Worm (Caenorhabditis elegans): Measurements from ENCODE around the gene unc-71.

The unc-71 gene

ce11 chrIII:12840204-12840603 lies 51.3 kb downstream of the unc-71 start:
- TF ChIP-seq sea-1 (GFP tag; conservative IDR thresholded peaks at IDR 0.05) (no peak), hmg-4 (GFP tag; optimal IDR thresholded peaks at IDR 0.05) (no peak), ama-1 (optimal IDR thresholded peaks at IDR 0.05) (no peak), ets-7 (tag; optimal IDR thresholded peaks at IDR 0.05) (no peak), hmbx-1 (tag; optimal IDR thresholded peaks at IDR 0.05) (no peak), hnd-1 (tag; optimal IDR thresholded peaks at IDR 0.05) (no peak), tbx-37 (GFP tag; conservative IDR thresholded peaks at IDR 0.05) (no peak), F13C5.2 (tag; optimal IDR thresholded peaks at IDR 0.05) (no peak), flt-1 (GFP tag; IDR thresholded peaks at IDR 0.05) (no peak), aly-1 (tag; optimal IDR thresholded peaks at IDR 0.05) (no peak), B0310.2 (tag; optimal IDR thresholded peaks at IDR 0.05) (no peak), ceh-13 (GFP tag; optimal IDR thresholded peaks at IDR 0.05) (no peak), pes-1 (GFP tag; IDR thresholded peaks at IDR 0.05) (no peak), ceh-36 (tag; optimal IDR thresholded peaks at IDR 0.05) (no peak), tbx-11 (GFP tag; IDR thresholded peaks at IDR 0.05) (no peak), tra-4 (tag; optimal IDR thresholded peaks at IDR 0.05) (no peak), scrt-1 (GFP tag; IDR thresholded peaks at IDR 0.05) (no peak)

ce11 chrIII:12838913-12839366 lies 52.6 kb downstream of the unc-71 start, which contains the start of gene Y37D8A.4:
TSS of gene Y37D8A.4 (minus strand) at chrIII:12838963.
- TF ChIP-seq tra-4 (tag; optimal IDR thresholded peaks at IDR 0.05) = no peak
- no peak for TF ChIP-seq tbx-11 (GFP tag; IDR thresholded peaks at IDR 0.05)
- no peak for TF ChIP-seq ceh-13 (GFP tag; optimal IDR thresholded peaks at IDR 0.05)
- no peak for TF ChIP-seq B0310.2 (tag; optimal IDR thresholded peaks at IDR 0.05)
- no peak for TF ChIP-seq sea-1 (GFP tag; conservative IDR thresholded peaks at IDR 0.05)
- TF ChIP-seq scrt-1 (GFP tag; IDR thresholded peaks at IDR 0.05) = no peak
- TF ChIP-seq ceh-36 (tag; optimal IDR thresholded peaks at IDR 0.05) = no peak
- no peak for TF ChIP-seq F13C5.2 (tag; optimal IDR thresholded peaks at IDR 0.05)
- TF ChIP-seq ets-7 (tag; optimal IDR thresholded peaks at IDR 0.05) = no peak
- no peak for TF ChIP-seq pes-1 (GFP tag; IDR thresholded peaks at IDR 0.05)
- no peak for TF ChIP-seq hmg-4 (GFP tag; optimal IDR thresholded peaks at IDR 0.05)
- no peak for TF ChIP-seq flt-1 (GFP tag; IDR thresholded peaks at IDR 0.05)
- no peak for TF ChIP-seq aly-1 (tag; optimal IDR thresholded peaks at IDR 0.05)
- no peak for TF ChIP-seq hnd-1 (tag; optimal IDR thresholded peaks at IDR 0.05)
- TF ChIP-seq hmbx-1 (tag; optimal IDR thresholded peaks at IDR 0.05) = no peak

- no peak for TF ChIP-seq tbx-11 (GFP tag; IDR thresholded peaks at IDR 0.05)
- no peak for TF ChIP-seq hmbx-1 (tag; optimal IDR thresholded peaks at IDR 0.05)
- TF ChIP-seq ama-1 (optimal IDR thresholded peaks at IDR 0.05) = no peak
- no peak for TF ChIP-seq F13C5.2 (tag; optimal IDR thresholded peaks at IDR 0.05)
- no peak for TF ChIP-seq sea-1 (GFP tag; conservative IDR thresholded peaks at IDR 0.05)
- TF ChIP-seq ets-7 (tag; optimal IDR thresholded peaks at IDR 0.05) = no peak
- TF ChIP-seq hmg-4 (GFP tag; optimal IDR thresholded peaks at IDR 0.05) = no peak
- TF ChIP-seq ceh-13 (GFP tag; optimal IDR thresholded peaks at IDR 0.05) = no peak
- TF ChIP-seq B0310.2 (tag; optimal IDR thresholded peaks at IDR 0.05) = no peak
- no peak for TF ChIP-seq ceh-36 (tag; optimal IDR thresholded peaks at IDR 0.05)
- TF ChIP-seq tbx-37 (GFP tag; conservative IDR thresholded peaks at IDR 0.05) = no peak
- TF ChIP-seq tra-4 (tag; optimal IDR thresholded peaks at IDR 0.05) = no peak
- no peak for TF ChIP-seq hnd-1 (tag; optimal IDR thresholded peaks at IDR 0.05)
- TF ChIP-seq flt-1 (GFP tag; IDR thresholded peaks at IDR 0.05) = no peak
- no peak for TF ChIP-seq aly-1 (tag; optimal IDR thresholded peaks at IDR 0.05)
- no peak for TF ChIP-seq pes-1 (GFP tag; IDR thresholded peaks at IDR 0.05)
- TF ChIP-seq scrt-1 (GFP tag; IDR thresholded peaks at IDR 0.05) = no peak
Measured at ce11 chrIII:12838299-12838698, 53.2 kb downstream of the unc-71 start.

ce11 chrIII:12836742-12837285 lies 54.7 kb downstream of the unc-71 start:
- TF ChIP-seq tra-4 (tag; optimal IDR thresholded peaks at IDR 0.05) (no peak), tbx-37 (GFP tag; conservative IDR thresholded peaks at IDR 0.05) (no peak), B0310.2 (tag; optimal IDR thresholded peaks at IDR 0.05) (no peak), hnd-1 (tag; optimal IDR thresholded peaks at IDR 0.05) (no peak), aly-1 (tag; optimal IDR thresholded peaks at IDR 0.05) (no peak), ceh-36 (tag; optimal IDR thresholded peaks at IDR 0.05) (no peak), sea-1 (GFP tag; conservative IDR thresholded peaks at IDR 0.05) (no peak), tbx-11 (GFP tag; IDR thresholded peaks at IDR 0.05) (no peak), ets-7 (tag; optimal IDR thresholded peaks at IDR 0.05) (no peak), ama-1 (optimal IDR thresholded peaks at IDR 0.05) (no peak)

ce11 chrIII:12833079-12833478 lies 58.5 kb downstream of the unc-71 start:
- TF ChIP-seq hmg-4 (GFP tag; optimal IDR thresholded peaks at IDR 0.05) = no peak
- no peak for TF ChIP-seq tbx-37 (GFP tag; conservative IDR thresholded peaks at IDR 0.05)
- no peak for TF ChIP-seq hmbx-1 (tag; optimal IDR thresholded peaks at IDR 0.05)
- TF ChIP-seq pes-1 (GFP tag; IDR thresholded peaks at IDR 0.05) = no peak
- no peak for TF ChIP-seq hnd-1 (tag; optimal IDR thresholded peaks at IDR 0.05)
- no peak for TF ChIP-seq scrt-1 (GFP tag; IDR thresholded peaks at IDR 0.05)
- TF ChIP-seq sea-1 (GFP tag; conservative IDR thresholded peaks at IDR 0.05) = no peak
- no peak for TF ChIP-seq aly-1 (tag; optimal IDR thresholded peaks at IDR 0.05)
- TF ChIP-seq tbx-11 (GFP tag; IDR thresholded peaks at IDR 0.05) = no peak
- TF ChIP-seq F13C5.2 (tag; optimal IDR thresholded peaks at IDR 0.05) = no peak
- no peak for TF ChIP-seq ama-1 (optimal IDR thresholded peaks at IDR 0.05)
- no peak for TF ChIP-seq flt-1 (GFP tag; IDR thresholded peaks at IDR 0.05)
- TF ChIP-seq ets-7 (tag; optimal IDR thresholded peaks at IDR 0.05) = no peak
- TF ChIP-seq tra-4 (tag; optimal IDR thresholded peaks at IDR 0.05) = no peak
- TF ChIP-seq ceh-36 (tag; optimal IDR thresholded peaks at IDR 0.05) = no peak
- no peak for TF ChIP-seq B0310.2 (tag; optimal IDR thresholded peaks at IDR 0.05)
- no peak for TF ChIP-seq ceh-13 (GFP tag; optimal IDR thresholded peaks at IDR 0.05)

ce11 chrIII:12831696-12832095 lies 59.8 kb downstream of the unc-71 start:
- no peak for TF ChIP-seq sea-1 (GFP tag; conservative IDR thresholded peaks at IDR 0.05)
- no peak for TF ChIP-seq tra-4 (tag; optimal IDR thresholded peaks at IDR 0.05)
- no peak for TF ChIP-seq hmg-4 (GFP tag; optimal IDR thresholded peaks at IDR 0.05)
- TF ChIP-seq ama-1 (optimal IDR thresholded peaks at IDR 0.05) = no peak
- no peak for TF ChIP-seq aly-1 (tag; optimal IDR thresholded peaks at IDR 0.05)
- no peak for TF ChIP-seq hmbx-1 (tag; optimal IDR thresholded peaks at IDR 0.05)
- TF ChIP-seq tbx-11 (GFP tag; IDR thresholded peaks at IDR 0.05) = no peak
- no peak for TF ChIP-seq tbx-37 (GFP tag; conservative IDR thresholded peaks at IDR 0.05)
- TF ChIP-seq B0310.2 (tag; optimal IDR thresholded peaks at IDR 0.05) = no peak
- TF ChIP-seq ceh-13 (GFP tag; optimal IDR thresholded peaks at IDR 0.05) = no peak
- TF ChIP-seq flt-1 (GFP tag; IDR thresholded peaks at IDR 0.05) = no peak
- no peak for TF ChIP-seq F13C5.2 (tag; optimal IDR thresholded peaks at IDR 0.05)
- no peak for TF ChIP-seq hnd-1 (tag; optimal IDR thresholded peaks at IDR 0.05)
- no peak for TF ChIP-seq scrt-1 (GFP tag; IDR thresholded peaks at IDR 0.05)
- TF ChIP-seq pes-1 (GFP tag; IDR thresholded peaks at IDR 0.05) = no peak

Measured in whole organism, early embryonic.